Worm (Caenorhabditis elegans) whole organism, L4/young adult: ENCODE data around the gene F26C11.1.

ENCODE experiments used
- W03F9.2 ChIP-seq: fragments of 150-350 bp; optimal IDR thresholded peaks from 2 replicates; lab custom pipeline; 2014; ENCODE audit warnings: missing biosample characterization, missing genetic modification characterization
- dao-5 ChIP-seq: sonication (generic microtip); optimal IDR thresholded peaks from 2 replicates; lab custom pipeline; 2016; ENCODE audit warnings: missing genotype, missing genetic modification characterization, moderate library complexity, missing compliant biosample characterization
- him-1 ChIP-seq: sonication (generic microtip); optimal IDR thresholded peaks from 2 replicates; lab custom pipeline; 2016; ENCODE audit warnings: missing genotype, missing genetic modification reagents, missing genetic modification characterization, missing compliant biosample characterization

F26C11.1 gene

ce11 chrII:9879815-9880214, 14.7 kb upstream of the F26C11.1 start:
- no peak for TF ChIP-seq W03F9.2 (tag; lab: Kevin White, UChicago)
- no peak for TF ChIP-seq him-1 (tag; lab: Kevin White, UChicago)
- TF ChIP-seq dao-5 (tag; lab: Kevin White, UChicago): no peak

DNA sequence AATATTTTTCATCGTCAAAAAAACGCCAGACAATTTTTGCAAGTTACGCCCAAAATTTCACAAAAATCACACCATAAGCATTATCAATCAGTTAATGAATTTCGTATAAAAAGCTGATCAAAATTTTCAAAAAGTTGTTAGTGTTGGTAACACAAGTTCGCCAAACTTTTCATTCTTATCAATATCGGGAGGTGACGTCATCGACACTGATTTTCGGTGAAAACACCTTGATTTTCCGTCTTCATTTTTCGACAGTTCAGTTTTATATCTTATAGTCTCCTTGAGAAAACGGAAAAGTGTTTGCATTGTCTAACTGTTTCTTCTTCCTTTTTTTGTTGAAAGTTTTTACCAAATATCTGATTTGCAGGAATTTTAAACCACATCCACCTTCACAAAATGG, 13.7 kb upstream of the F26C11.1 start, which contains the start of gene C08H9.15:
Gene C08H9.15 (plus strand): TSS at position 368 of the 400 bp plus-strand sequence.
- TF ChIP-seq dao-5 (tag; lab: Kevin White, UChicago): no peak
- TF ChIP-seq him-1 (tag; lab: Kevin White, UChicago): no peak
- TF ChIP-seq W03F9.2 (tag; lab: Kevin White, UChicago): no peak

DNA sequence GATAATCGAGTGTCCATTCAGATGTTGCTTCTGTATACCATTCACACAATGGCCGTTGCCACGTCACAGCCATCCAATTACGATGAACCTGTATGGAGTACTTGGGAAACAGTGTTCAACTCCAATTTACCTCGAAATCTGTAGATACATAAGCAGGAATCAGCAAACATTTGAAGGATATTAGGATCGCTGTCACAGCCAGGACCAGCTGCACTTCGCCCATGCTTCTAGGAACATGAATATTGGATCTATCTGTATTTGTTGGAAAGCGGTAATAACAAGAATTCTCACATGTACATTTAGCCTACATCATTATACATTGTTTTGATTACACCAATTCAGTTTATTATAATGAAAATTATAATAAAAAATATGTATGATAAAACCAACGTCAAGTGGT, 8.3 kb upstream of the F26C11.1 start, which contains the start of gene algn-8:
Gene algn-8 (minus strand): TSS at position 227 of the 400 bp plus-strand sequence.
- TF ChIP-seq him-1 (tag; lab: Kevin White, UChicago): no peak
- no peak for TF ChIP-seq W03F9.2 (tag; lab: Kevin White, UChicago)
- TF ChIP-seq dao-5 (tag; lab: Kevin White, UChicago): no peak

DNA sequence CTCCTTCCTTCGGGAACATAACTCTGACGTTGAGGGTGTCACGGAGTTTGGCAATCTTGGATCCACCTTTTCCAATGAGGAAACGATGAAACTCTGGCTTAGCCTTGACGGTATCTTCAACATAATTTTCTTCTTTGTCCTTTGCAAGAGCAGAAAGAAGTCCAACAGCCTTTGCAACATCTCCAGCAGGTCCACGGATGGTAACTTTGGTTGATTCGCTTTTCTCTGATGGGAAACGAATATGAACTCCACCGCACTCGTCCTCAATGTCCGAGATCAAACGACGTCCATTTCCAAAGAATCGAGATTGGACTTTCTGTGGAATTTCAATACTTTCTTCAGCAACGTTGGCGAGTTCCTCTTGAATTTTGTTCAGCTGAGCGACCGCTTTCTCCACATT, 6.0 kb upstream of the F26C11.1 start:
- TF ChIP-seq dao-5 (tag; lab: Kevin White, UChicago): no peak
- no peak for TF ChIP-seq him-1 (tag; lab: Kevin White, UChicago)
- TF ChIP-seq W03F9.2 (tag; lab: Kevin White, UChicago): no peak

ce11 chrII:9891031-9891689, 3.4 kb upstream of the F26C11.1 start, which contains the start of gene vgln-1:
TSS of gene vgln-1 (minus strand) at chrII:9891081.
- TF ChIP-seq dao-5 (tag; lab: Kevin White, UChicago) (no peak), him-1 (tag; lab: Kevin White, UChicago) (no peak), W03F9.2 (tag; lab: Kevin White, UChicago) (no peak)

DNA sequence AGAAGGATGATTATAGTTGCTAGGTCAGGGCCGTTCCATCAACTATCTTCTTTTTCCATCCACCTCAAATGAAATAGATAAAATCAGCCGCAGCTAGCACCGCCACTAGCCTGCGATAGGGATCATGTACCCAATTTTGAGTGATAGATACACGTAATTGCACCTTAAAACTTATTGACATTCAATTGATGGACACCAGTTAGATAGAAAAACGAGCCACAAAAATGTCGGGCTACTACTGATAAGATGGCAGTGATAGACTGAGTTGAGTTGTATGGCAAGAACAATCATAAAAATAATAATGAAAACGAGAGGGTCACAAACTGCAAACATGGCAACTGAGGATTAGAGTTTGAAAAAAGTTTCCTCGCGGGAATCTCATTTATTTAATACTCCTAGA, 2.7 kb upstream of the F26C11.1 start:
- TF ChIP-seq W03F9.2 (tag; lab: Kevin White, UChicago) (no peak), him-1 (tag; lab: Kevin White, UChicago) (no peak), dao-5 (tag; lab: Kevin White, UChicago) (no peak)

DNA sequence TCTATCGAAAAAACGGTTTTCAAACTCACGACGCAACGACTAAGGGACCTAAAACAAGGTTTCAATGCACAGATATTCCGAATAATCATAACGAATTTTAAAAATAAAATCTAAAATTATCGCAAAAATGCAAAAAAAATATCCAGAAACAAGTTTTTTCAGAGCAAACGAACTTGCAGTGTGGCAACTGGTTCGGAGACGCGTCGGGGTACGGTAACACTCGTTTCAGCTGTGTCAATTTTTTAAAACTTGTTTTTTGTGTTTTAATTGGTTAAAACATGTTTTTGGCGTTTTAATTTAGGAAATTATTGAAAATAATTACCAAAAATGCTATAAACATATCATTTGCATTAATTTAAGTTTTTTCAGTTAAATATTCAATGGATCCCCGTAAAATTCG, 2.1 kb upstream of the F26C11.1 start, which contains the start of gene C08H9.16:
Gene C08H9.16 (plus strand): TSS at position 370 of the 400 bp plus-strand sequence.
- no peak for TF ChIP-seq him-1 (tag; lab: Kevin White, UChicago)
- peak; percentile 74 for TF ChIP-seq W03F9.2 (tag; lab: Kevin White, UChicago)

ce11 chrII:9895173-9895572, 638 bp downstream of the F26C11.1 start:
- no peak for TF ChIP-seq him-1 (tag; lab: Kevin White, UChicago)
- no peak for TF ChIP-seq W03F9.2 (tag; lab: Kevin White, UChicago)
- TF ChIP-seq dao-5 (tag; lab: Kevin White, UChicago): no peak

DNA sequence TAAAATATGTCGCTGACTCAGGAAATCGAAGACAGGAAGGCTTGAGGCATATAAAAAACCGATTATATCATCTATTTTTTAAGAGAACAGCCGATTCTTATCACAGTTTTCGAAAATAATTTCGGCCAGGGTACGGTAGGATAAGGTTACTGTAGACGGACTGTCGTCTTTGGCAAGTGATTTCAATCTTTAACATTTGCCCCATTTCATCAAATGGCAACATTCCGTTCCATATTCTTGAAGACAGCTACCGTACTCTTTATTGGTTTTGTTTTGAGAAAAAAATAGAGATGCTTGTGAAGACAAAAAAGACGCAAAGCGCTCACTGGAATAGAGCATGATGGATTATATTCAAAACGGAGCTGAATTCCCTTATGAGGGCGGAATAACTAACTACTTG, 4.2 kb downstream of the F26C11.1 start:
- TF ChIP-seq W03F9.2 (tag; lab: Kevin White, UChicago) (no peak), dao-5 (tag; lab: Kevin White, UChicago) (no peak), him-1 (tag; lab: Kevin White, UChicago) (no peak)

DNA sequence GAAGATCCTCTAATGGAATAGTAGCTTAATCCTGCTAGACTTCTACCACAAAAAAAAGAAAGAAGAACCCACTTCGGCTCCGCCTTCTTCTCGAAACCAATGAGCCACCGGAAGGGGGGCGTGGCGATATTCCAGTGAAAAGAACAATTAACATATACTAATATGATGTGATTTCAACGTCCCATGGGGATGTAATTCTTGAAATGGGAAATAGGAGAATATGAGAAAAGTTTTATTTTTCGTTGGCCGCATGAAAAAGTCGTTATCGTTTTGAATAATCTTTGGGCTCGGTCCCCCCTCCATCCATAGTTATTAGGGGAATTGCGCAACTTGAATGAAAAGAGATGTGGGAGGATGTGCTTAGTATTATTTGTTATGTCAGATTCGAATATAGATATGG, 5.7 kb downstream of the F26C11.1 start, which contains the start of gene unc-4:
Gene unc-4 (minus strand): TSS at position 101 of the 400 bp plus-strand sequence.
- TF ChIP-seq dao-5 (tag; lab: Kevin White, UChicago) (no peak), W03F9.2 (tag; lab: Kevin White, UChicago) (no peak), him-1 (tag; lab: Kevin White, UChicago) (no peak)

DNA sequence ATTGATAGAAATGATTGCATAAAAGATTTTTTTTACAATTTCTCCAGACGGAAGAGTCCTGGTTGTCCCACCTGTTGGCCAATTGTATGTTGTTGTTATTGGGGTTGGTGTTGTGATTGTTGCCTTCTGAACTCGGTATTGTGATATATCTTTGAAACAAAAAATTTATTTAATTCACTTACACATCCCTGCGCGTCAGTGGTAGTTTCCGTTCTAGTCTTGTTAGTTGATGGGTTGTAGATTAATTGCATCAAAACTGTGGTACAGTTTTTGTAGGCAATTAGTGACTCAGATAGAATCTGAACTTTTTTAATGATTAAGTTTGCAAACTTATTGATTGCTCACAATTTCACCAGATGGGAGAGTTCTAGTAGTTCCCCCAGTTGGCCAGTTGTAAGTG, 9.9 kb downstream of the F26C11.1 start:
- TF ChIP-seq him-1 (tag; lab: Kevin White, UChicago) (no peak), dao-5 (tag; lab: Kevin White, UChicago) (no peak), W03F9.2 (tag; lab: Kevin White, UChicago) (no peak)

DNA sequence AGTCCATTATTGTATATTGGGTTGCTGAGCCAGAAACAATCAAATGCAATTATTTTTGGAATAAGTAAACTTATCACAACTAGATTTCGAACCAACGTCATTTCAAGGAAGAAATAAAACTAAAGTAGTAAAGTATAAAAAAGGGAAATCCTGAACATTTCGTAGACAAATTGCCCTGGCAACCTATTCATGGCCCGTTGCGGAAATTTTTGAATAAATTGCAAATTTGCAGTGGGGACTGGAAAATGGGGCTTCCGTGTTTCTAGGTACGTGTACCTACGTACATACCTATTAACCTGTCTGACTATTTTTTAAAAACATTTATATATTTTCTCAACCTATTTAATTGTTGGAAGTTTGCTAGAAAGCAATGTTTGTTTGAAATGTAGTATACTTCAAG, 20.5 kb downstream of the F26C11.1 start, which contains the start of gene F26C11.3:
Gene F26C11.3 (minus strand): TSS at position 101 of the 400 bp plus-strand sequence.
- TF ChIP-seq W03F9.2 (tag; lab: Kevin White, UChicago): no peak
- TF ChIP-seq him-1 (tag; lab: Kevin White, UChicago): no peak
- no peak for TF ChIP-seq dao-5 (tag; lab: Kevin White, UChicago)

ce11 chrII:9916177-9916576, 21.6 kb downstream of the F26C11.1 start, which contains the start of gene F26C11.4:
TSS of gene F26C11.4 (minus strand) at chrII:9916277.
- no peak for TF ChIP-seq him-1 (tag; lab: Kevin White, UChicago)
- TF ChIP-seq W03F9.2 (tag; lab: Kevin White, UChicago): no peak
- no peak for TF ChIP-seq dao-5 (tag; lab: Kevin White, UChicago)

DNA sequence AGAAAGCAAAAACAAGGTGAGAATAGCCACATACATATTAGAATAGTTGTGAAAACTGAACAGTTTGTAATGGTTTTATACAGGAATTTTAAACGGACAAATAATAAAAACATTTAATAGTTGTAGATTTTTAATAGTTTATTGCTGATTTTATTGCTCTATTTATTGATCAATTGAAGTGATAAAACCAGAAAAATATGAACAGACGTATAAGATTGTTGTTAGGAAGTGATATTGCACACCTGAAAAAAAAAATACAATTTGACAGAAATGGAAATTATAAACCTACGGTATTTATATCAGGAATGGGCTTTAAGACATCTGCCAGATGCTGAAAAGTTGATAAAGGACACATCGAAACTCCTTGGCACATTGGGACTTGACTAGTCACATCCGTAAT, 23.4 kb downstream of the F26C11.1 start, which contains the start of gene C05C10.8:
Gene C05C10.8 (minus strand): TSS at position 101 of the 400 bp plus-strand sequence.
- no peak for TF ChIP-seq him-1 (tag; lab: Kevin White, UChicago)
- no peak for TF ChIP-seq dao-5 (tag; lab: Kevin White, UChicago)
- no peak for TF ChIP-seq W03F9.2 (tag; lab: Kevin White, UChicago)
